Fruit fly (Drosophila melanogaster) whole organism, wandering third instar larva: ENCODE data around the gene Dbct.

Source experiments
- Abd-B ChIP-seq: fragments of >200 bp; optimal IDR thresholded peaks from 2 replicates; lab custom pipeline; 2017; ENCODE audit warnings: missing biosample characterization, missing genetic modification characterization
- Hr78 ChIP-seq: fragments of >200 bp; optimal IDR thresholded peaks from 2 replicates; lab custom pipeline; 2017; ENCODE audit warnings: missing biosample characterization, missing genetic modification characterization
- Myc ChIP-seq: fragments of >200 bp; optimal IDR thresholded peaks from 2 replicates; lab custom pipeline; 2017
- N ChIP-seq: fragments of >200 bp; optimal IDR thresholded peaks from 2 replicates; lab custom pipeline; 2018; ENCODE audit warnings: missing biosample characterization, missing external identifiers, missing genetic modification characterization
- psq ChIP-seq: fragments of 200-800 bp; sonication (Bioruptor generic); optimal IDR thresholded peaks from 3 replicates; lab custom pipeline; 2017; ENCODE audit warnings: missing biosample characterization, mild to moderate bottlenecking, missing genetic modification characterization, moderate library complexity
- sage ChIP-seq: fragments of 200-800 bp; sonication (Bioruptor generic); optimal IDR thresholded peaks from 2 replicates; lab custom pipeline; 2016; ENCODE audit warnings: missing biosample characterization, mild to moderate bottlenecking, missing genetic modification characterization
- usp ChIP-seq: fragments of >200 bp; optimal IDR thresholded peaks from 2 replicates; lab custom pipeline; 2017; ENCODE audit warnings: missing biosample characterization, missing genetic modification characterization

DNA sequence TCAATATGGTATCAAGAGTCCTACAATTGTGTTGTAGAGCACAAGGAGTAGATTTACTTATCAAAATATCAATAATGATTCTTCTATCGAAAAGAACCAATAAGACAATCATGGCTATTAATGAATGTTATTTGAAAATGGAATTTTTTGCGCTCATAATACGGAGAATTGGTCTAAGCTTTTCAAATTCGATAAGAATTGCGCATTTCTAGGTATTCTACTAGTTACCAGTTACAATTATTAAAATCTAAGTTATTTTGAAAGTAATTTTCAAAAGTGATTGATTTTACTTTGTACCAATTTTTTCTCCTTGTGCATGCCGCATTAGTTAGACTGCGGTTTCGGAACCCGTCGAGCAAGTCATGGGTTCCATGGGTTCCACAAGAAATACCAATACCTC lies 15.8 kb upstream of the Dbct start:
- no peak for TF ChIP-seq Abd-B (GFP tag; lab: Kevin White, UChicago)
- TF ChIP-seq N (GFP tag; lab: Kevin White, UChicago) = no peak
- no peak for TF ChIP-seq Myc (lab: Kevin White, UChicago)
- TF ChIP-seq usp = no peak
- no peak for TF ChIP-seq sage (GFP tag; lab: Kevin White, UChicago)
- TF ChIP-seq psq (GFP tag; lab: Kevin White, UChicago) = no peak
- TF ChIP-seq Hr78 (GFP tag; lab: Kevin White, UChicago) = no peak
